Fruit fly (Drosophila melanogaster) Kc167 (cell line): ENCODE data around the gene CG17129.

Source experiments
- Myc ChIP-seq: fragments of >200 bp; optimal IDR thresholded peaks from 2 replicates; lab custom pipeline; 2017; ENCODE audit warnings: missing external identifiers
- Sin3A ChIP-seq: fragments of >200 bp; optimal IDR thresholded peaks from 2 replicates; lab custom pipeline; 2018; ENCODE audit warnings: missing external identifiers
- h ChIP-seq: fragments of >200 bp; optimal IDR thresholded peaks from 3 replicates; lab custom pipeline; 2018; ENCODE audit warnings: missing external identifiers
- insv ChIP-seq: fragments of >200 bp; optimal IDR thresholded peaks from 3 replicates; lab custom pipeline; 2018; ENCODE audit warnings: missing external identifiers
- psq ChIP-seq: fragments of >200 bp; optimal IDR thresholded peaks from 2 replicates; lab custom pipeline; 2017; ENCODE audit warnings: missing external identifiers
- ttk ChIP-seq: sonication (Bioruptor generic); optimal IDR thresholded peaks from 2 replicates; lab custom pipeline; 2017; ENCODE audit warnings: missing external identifiers

Gene CG17129

DNA sequence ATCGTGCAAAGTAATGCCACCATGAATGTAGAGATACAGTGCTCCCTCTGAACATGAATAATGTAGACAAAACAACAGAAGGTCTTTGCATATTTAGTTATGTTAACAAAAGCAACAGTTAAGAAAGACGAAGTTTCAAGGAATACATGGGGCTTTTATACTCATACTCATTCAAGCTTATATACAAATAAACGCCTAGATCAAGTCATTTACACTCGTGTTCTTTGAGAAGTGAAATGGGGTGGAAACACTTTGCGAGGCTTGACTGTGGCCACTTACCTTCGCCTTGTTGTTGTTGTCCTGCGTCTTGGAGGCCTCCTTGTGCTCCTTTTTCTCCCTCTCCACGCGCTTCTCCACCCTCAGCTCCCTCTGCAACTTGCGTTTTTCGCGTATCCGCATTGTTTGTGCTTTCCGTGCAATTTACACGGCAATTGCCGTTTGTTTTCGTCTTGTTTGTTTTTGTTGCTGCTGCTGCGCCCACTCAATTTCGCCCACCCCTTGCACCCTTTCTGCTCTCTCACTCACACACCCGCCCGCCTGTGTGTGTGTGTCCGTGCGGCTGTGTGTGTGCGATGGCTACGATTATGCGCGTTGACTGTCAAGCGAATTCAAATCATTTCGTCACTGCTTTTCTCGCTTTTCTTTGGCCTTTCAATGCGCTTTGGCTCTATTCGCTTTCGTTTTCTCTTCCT lies 4.8 kb upstream of the CG17129 start:
- TF ChIP-seq h (lab: Kevin White, UChicago) (no peak), Sin3A (lab: Kevin White, UChicago) (no peak), ttk (no peak), psq (lab: Kevin White, UChicago) (no peak), insv (lab: Kevin White, UChicago) (no peak), Myc (lab: Kevin White, UChicago) (no peak)

- TF ChIP-seq insv (lab: Kevin White, UChicago): no peak
- no peak for TF ChIP-seq psq (lab: Kevin White, UChicago)
- TF ChIP-seq Sin3A (lab: Kevin White, UChicago): no peak
- TF ChIP-seq ttk: no peak
- no peak for TF ChIP-seq h (lab: Kevin White, UChicago)
- no peak for TF ChIP-seq Myc (lab: Kevin White, UChicago)
These were observed 2.3 kb upstream of the CG17129 start, which contains the start of gene CG3386 for dm6 chr3L:682420-682882. TSS of gene CG3386 (minus strand) at chr3L:682470.

DNA sequence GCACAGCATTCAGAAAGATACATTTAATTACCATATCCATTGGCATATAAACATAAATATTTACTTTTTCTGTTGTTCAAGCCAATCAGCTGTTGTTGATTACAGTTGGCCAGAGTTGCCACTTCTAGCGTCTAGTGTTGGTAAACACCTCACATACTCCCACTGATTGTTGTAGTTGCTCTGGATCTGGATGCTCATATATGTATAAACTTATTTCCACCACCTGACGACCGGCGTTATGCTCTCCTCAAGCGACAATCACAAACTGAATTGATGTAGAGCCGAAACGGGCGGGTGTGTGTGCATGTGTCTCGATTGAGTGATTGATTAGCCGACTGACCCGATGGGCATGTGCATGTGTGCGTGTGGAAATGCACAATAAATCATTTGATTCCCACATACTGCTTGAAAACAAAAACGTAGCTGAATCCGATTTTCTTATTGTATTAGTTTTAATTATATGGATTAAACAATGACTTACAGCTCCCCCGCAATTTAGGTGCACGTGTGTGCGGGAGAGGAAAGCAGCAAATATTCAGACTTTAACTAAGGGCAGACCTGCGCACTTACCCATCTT lies 1.8 kb upstream of the CG17129 start:
- no peak for TF ChIP-seq Sin3A (lab: Kevin White, UChicago)

- TF ChIP-seq Sin3A (lab: Kevin White, UChicago) (no peak), ttk (no peak), Myc (lab: Kevin White, UChicago) (no peak), insv (lab: Kevin White, UChicago) (no peak), psq (lab: Kevin White, UChicago) (no peak), h (lab: Kevin White, UChicago) (no peak)
These were observed 4.3 kb downstream of the CG17129 start for dm6 chr3L:675856-676255.

dm6 chr3L:673324-673723 lies 6.8 kb downstream of the CG17129 start:
- TF ChIP-seq ttk (no peak), psq (lab: Kevin White, UChicago) (no peak), Sin3A (lab: Kevin White, UChicago) (no peak), h (lab: Kevin White, UChicago) (no peak), insv (lab: Kevin White, UChicago) (no peak), Myc (lab: Kevin White, UChicago) (no peak)

dm6 chr3L:666544-666943 lies 13.6 kb downstream of the CG17129 start:
- no peak for TF ChIP-seq Myc (lab: Kevin White, UChicago)
- no peak for TF ChIP-seq Sin3A (lab: Kevin White, UChicago)
- no peak for TF ChIP-seq psq (lab: Kevin White, UChicago)
- no peak for TF ChIP-seq h (lab: Kevin White, UChicago)
- no peak for TF ChIP-seq ttk
- no peak for TF ChIP-seq insv (lab: Kevin White, UChicago)

DNA sequence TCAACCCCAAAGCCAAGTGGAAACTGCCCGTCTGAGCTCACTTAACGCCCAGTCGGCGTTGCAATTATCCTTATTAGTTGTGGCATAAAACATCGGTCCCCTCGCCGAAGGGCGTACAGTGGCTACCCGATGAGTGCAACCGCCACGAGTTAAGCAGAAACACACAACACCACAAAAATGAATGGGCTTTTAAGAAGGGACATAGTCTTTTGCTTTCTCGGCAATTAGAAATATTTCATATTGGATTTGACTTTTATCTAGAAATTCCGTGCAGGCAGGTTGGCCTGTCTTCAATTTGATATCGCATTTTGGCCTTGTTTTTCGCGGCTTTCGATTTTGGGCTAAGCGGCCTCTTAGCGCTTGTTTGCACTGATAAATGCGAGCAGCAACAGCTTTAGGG lies 16.2 kb downstream of the CG17129 start:
- TF ChIP-seq Sin3A (lab: Kevin White, UChicago) (no peak), Myc (lab: Kevin White, UChicago) (no peak), h (lab: Kevin White, UChicago) (no peak), ttk (no peak), psq (lab: Kevin White, UChicago) (no peak), insv (lab: Kevin White, UChicago) (no peak)

DNA sequence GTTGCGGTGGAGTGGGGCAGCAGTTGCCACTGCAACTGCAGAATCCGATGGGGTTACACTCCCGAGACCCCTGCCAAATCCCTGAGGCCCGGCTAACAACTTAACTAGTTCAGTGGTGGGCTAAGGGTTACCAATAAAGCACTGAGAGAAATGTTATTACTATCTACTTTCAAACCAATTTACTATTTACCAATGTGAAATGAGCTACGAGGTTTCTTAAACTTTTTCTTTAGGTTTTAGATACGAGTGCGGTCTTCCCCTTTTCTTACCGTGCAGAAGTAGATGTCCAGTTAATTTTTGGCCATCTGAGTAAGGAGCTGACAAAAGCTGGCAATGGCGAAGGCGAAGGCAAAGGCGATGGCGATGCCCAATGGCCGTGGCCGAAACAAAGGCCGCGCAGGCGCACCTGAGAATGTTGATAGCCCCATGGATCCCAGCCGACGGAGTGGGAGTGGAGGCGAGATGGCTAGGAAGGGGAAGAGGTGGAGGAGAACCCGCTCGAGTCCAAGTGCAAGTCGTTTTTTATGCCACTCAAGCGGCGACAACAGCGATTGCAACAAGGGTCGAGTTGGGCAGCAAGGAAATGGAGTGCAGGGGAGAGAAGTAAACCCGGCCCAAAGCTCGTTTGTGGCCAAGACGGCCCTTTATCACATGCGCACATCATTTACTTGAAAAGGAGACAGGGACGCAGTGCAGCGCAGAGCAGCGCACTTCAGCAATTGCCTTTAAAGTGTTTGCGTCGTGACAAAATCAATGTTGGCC lies 19.6 kb downstream of the CG17129 start:
- TF ChIP-seq h (lab: Kevin White, UChicago): no peak
- no peak for TF ChIP-seq Sin3A (lab: Kevin White, UChicago)
- TF ChIP-seq psq (lab: Kevin White, UChicago): no peak
- no peak for TF ChIP-seq Myc (lab: Kevin White, UChicago)
- TF ChIP-seq insv (lab: Kevin White, UChicago): no peak
- TF ChIP-seq ttk: no peak

DNA sequence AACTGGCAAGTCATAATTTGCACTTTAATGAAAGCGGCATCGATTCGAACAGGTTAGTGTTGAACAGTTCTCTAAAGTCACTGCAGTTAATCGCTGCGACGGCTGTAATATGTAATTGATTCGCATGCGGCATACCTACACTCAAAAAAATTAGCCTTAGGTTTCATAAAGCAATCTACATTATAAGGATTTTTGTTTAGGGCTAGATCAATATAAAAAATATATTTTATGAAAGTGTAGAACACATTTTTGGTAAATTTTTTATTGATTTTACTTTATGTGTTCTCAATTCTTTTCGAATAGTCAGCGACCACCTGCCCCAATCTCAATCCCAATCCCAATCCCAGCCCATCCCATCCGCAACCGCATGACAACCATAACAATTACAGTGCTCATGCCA lies 21.8 kb downstream of the CG17129 start:
- TF ChIP-seq Myc (lab: Kevin White, UChicago): no peak
- no peak for TF ChIP-seq psq (lab: Kevin White, UChicago)
- no peak for TF ChIP-seq h (lab: Kevin White, UChicago)
- no peak for TF ChIP-seq Sin3A (lab: Kevin White, UChicago)
- TF ChIP-seq insv (lab: Kevin White, UChicago): no peak
- TF ChIP-seq ttk: no peak

dm6 chr3L:654019-654418 lies 26.1 kb downstream of the CG17129 start, which contains the start of the genes MED30 and Rev1:
TSS of gene MED30 (minus strand) at chr3L:654089.
TSS of gene Rev1 (plus strand) at chr3L:654363.
- TF ChIP-seq psq (lab: Kevin White, UChicago) (no peak), ttk (no peak), insv (lab: Kevin White, UChicago) (no peak), Myc (lab: Kevin White, UChicago) (no peak), Sin3A (lab: Kevin White, UChicago) (no peak), h (lab: Kevin White, UChicago) (no peak)

DNA sequence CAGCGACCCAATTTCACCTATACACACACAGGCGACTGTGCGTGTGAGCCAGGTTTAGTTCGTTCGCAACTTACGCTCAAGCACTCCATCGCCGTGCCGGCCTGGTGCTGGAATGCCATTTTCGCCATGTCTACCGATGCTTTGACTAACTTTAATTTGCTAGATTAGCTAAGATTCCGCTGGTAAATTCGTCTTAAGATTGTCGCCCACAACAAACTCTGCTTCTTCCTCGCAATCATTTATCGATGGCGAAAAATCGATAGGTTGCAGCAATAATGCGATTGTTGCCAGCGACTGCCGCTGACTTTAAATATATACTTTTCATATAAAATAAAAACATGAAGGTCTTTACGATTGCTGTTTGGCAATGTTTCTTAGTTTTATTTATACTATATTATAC lies 27.5 kb downstream of the CG17129 start, which contains the start of gene CG3402:
TSS of gene CG3402 (minus strand) at position 245 of the 400 bp plus-strand sequence.
- TF ChIP-seq h (lab: Kevin White, UChicago) (no peak), ttk (no peak), Myc (lab: Kevin White, UChicago) (no peak), insv (lab: Kevin White, UChicago) (no peak), Sin3A (lab: Kevin White, UChicago) (no peak), psq (lab: Kevin White, UChicago) (no peak)
